Fruit fly (Drosophila melanogaster): ENCODE results near the gene msd1.

Gene msd1

dm6 chr3L:1334571-1335427 is 3.3 kb downstream of the msd1 start, which contains the start of the genes Hmbs and CG2211:
TSS of gene Hmbs (plus strand) at chr3L:1334889.
TSS of gene CG2211 (minus strand) at chr3L:1335359.
- TF ChIP-seq psq (GFP tag; optimal IDR thresholded peaks at IDR 0.05): peak; percentile 78
- peak; percentile 90 for TF ChIP-seq sv (GFP tag; optimal IDR thresholded peaks at IDR 0.05)
- TF ChIP-seq dmrt93B (GFP tag; optimal IDR thresholded peaks at IDR 0.05): no peak
- TF ChIP-seq Vsx2 (GFP tag; optimal IDR thresholded peaks at IDR 0.05; ENCODE audit: partially characterized antibody): no peak
- no peak for TF ChIP-seq dl (GFP tag; optimal IDR thresholded peaks at IDR 0.05; ENCODE audit: insufficient read depth in 1 of 2, partially characterized antibody in 2 of 2)
- TF ChIP-seq GATAd (GFP tag; optimal IDR thresholded peaks at IDR 0.05): no peak
- no peak for TF ChIP-seq woc (GFP tag; optimal IDR thresholded peaks at IDR 0.05)
- no peak for TF ChIP-seq CrebA (GFP tag; optimal IDR thresholded peaks at IDR 0.05; ENCODE audit: borderline replicate concordance)
- no peak for TF ChIP-seq Hnf4 (GFP tag; optimal IDR thresholded peaks at IDR 0.05)
- no peak for TF ChIP-seq tai (GFP tag; optimal IDR thresholded peaks at IDR 0.05)
- TF ChIP-seq brk (GFP tag; optimal IDR thresholded peaks at IDR 0.05): no peak
- peak; percentile 87 for TF ChIP-seq ey (GFP tag; optimal IDR thresholded peaks at IDR 0.05)
- TF ChIP-seq Sp1 (GFP tag; optimal IDR thresholded peaks at IDR 0.05): peak; percentile 76
- TF ChIP-seq foxo (GFP tag; optimal IDR thresholded peaks at IDR 0.05): peak; percentile 56 to 86
- peak; percentile 73 for TF ChIP-seq br (GFP tag; optimal IDR thresholded peaks at IDR 0.05)
- peak; percentile 86 for TF ChIP-seq HLH106 (tag; optimal IDR thresholded peaks at IDR 0.05)
- peak; percentile 83 for TF ChIP-seq fru (GFP tag; optimal IDR thresholded peaks at IDR 0.05)
- TF ChIP-seq Hr78 (GFP tag; optimal IDR thresholded peaks at IDR 0.05): no peak
- TF ChIP-seq Abd-B (GFP tag; optimal IDR thresholded peaks at IDR 0.05): no peak
- no peak for TF ChIP-seq pan (optimal IDR thresholded peaks at IDR 0.05)
- peak; percentile 74 for TF ChIP-seq Hr83 (GFP tag; optimal IDR thresholded peaks at IDR 0.05; ENCODE audit: poor library complexity, severe bottlenecking)
- TF ChIP-seq Rel (GFP tag; optimal IDR thresholded peaks at IDR 0.05): peak; percentile 46
- TF ChIP-seq Rel (tag; optimal IDR thresholded peaks at IDR 0.05): peak; percentile 98
- TF ChIP-seq CG32264 (GFP tag; optimal IDR thresholded peaks at IDR 0.05): peak; percentile 50
- no peak for TF ChIP-seq sage (GFP tag; optimal IDR thresholded peaks at IDR 0.05)
- peak; percentile 84 for TF ChIP-seq CG9705 (GFP tag; optimal IDR thresholded peaks at IDR 0.05)
- TF ChIP-seq usp (GFP tag; optimal IDR thresholded peaks at IDR 0.05): no peak
- peak; percentile 22 for TF ChIP-seq Dif (GFP tag; optimal IDR thresholded peaks at IDR 0.05; ENCODE audit: partially characterized antibody)
- peak; percentile 86 for TF ChIP-seq rgr (GFP tag; optimal IDR thresholded peaks at IDR 0.05)
- no peak for TF ChIP-seq lola (GFP tag; optimal IDR thresholded peaks at IDR 0.05)
- TF ChIP-seq Mio (GFP tag; optimal IDR thresholded peaks at IDR 0.05): peak; percentile 37
- peak; percentile 69 for TF ChIP-seq jim (GFP tag; optimal IDR thresholded peaks at IDR 0.05)
- no peak for TF ChIP-seq dsf (GFP tag; optimal IDR thresholded peaks at IDR 0.05; ENCODE audit: borderline replicate concordance)
- TF ChIP-seq N (GFP tag; optimal IDR thresholded peaks at IDR 0.05): no peak
- peak; percentile 7 for TF ChIP-seq Myc (optimal IDR thresholded peaks at IDR 0.05)
- peak; percentile 70 for TF ChIP-seq OdsH (GFP tag; optimal IDR thresholded peaks at IDR 0.05)
- TF ChIP-seq h (GFP tag; optimal IDR thresholded peaks at IDR 0.05): peak; percentile 94
- peak; percentile 60 for TF ChIP-seq Jra (GFP tag; optimal IDR thresholded peaks at IDR 0.05)
- no peak for TF ChIP-seq Dfd (GFP tag; optimal IDR thresholded peaks at IDR 0.05)

dm6 chr3L:1335428-1335764 is 3.9 kb downstream of the msd1 start:
- TF ChIP-seq sage (GFP tag; optimal IDR thresholded peaks at IDR 0.05) (no peak), psq (GFP tag; optimal IDR thresholded peaks at IDR 0.05) (peak; percentile 46), br (GFP tag; optimal IDR thresholded peaks at IDR 0.05) (peak; percentile 61), Dfd (GFP tag; optimal IDR thresholded peaks at IDR 0.05) (no peak), GATAd (GFP tag; optimal IDR thresholded peaks at IDR 0.05) (no peak), Hnf4 (GFP tag; optimal IDR thresholded peaks at IDR 0.05) (peak; percentile 73), rgr (GFP tag; optimal IDR thresholded peaks at IDR 0.05) (peak; percentile 40), foxo (GFP tag; optimal IDR thresholded peaks at IDR 0.05) (peak; percentile 29 to 76), fru (GFP tag; optimal IDR thresholded peaks at IDR 0.05) (peak; percentile 62), brk (GFP tag; optimal IDR thresholded peaks at IDR 0.05) (no peak), CrebA (GFP tag; optimal IDR thresholded peaks at IDR 0.05; ENCODE audit: borderline replicate concordance) (no peak), Jra (GFP tag; optimal IDR thresholded peaks at IDR 0.05) (peak; percentile 27), OdsH (GFP tag; optimal IDR thresholded peaks at IDR 0.05) (peak; percentile 59), pan (optimal IDR thresholded peaks at IDR 0.05) (no peak), lola (GFP tag; optimal IDR thresholded peaks at IDR 0.05) (no peak), Hr78 (GFP tag; optimal IDR thresholded peaks at IDR 0.05) (no peak), Sp1 (GFP tag; optimal IDR thresholded peaks at IDR 0.05) (peak; percentile 23), dsf (GFP tag; optimal IDR thresholded peaks at IDR 0.05; ENCODE audit: borderline replicate concordance) (no peak), HLH106 (tag; optimal IDR thresholded peaks at IDR 0.05) (peak; percentile 65), usp (GFP tag; optimal IDR thresholded peaks at IDR 0.05) (no peak), ey (GFP tag; optimal IDR thresholded peaks at IDR 0.05) (peak; percentile 70), sv (GFP tag; optimal IDR thresholded peaks at IDR 0.05) (no peak), Dif (GFP tag; optimal IDR thresholded peaks at IDR 0.05; ENCODE audit: partially characterized antibody) (no peak), Hr83 (GFP tag; optimal IDR thresholded peaks at IDR 0.05; ENCODE audit: poor library complexity, severe bottlenecking) (no peak), dl (GFP tag; optimal IDR thresholded peaks at IDR 0.05; ENCODE audit: insufficient read depth in 1 of 2, partially characterized antibody in 2 of 2) (peak in 1 of 2 experiments; percentile 22), h (GFP tag; optimal IDR thresholded peaks at IDR 0.05) (peak; percentile 68), dmrt93B (GFP tag; optimal IDR thresholded peaks at IDR 0.05) (no peak), Mio (GFP tag; optimal IDR thresholded peaks at IDR 0.05) (no peak), Abd-B (GFP tag; optimal IDR thresholded peaks at IDR 0.05) (no peak), tai (GFP tag; optimal IDR thresholded peaks at IDR 0.05) (no peak), Vsx2 (GFP tag; optimal IDR thresholded peaks at IDR 0.05; ENCODE audit: partially characterized antibody) (no peak), woc (GFP tag; optimal IDR thresholded peaks at IDR 0.05) (peak; percentile 82), Myc (optimal IDR thresholded peaks at IDR 0.05) (no peak), Rel (GFP tag; optimal IDR thresholded peaks at IDR 0.05) (no peak), Rel (tag; optimal IDR thresholded peaks at IDR 0.05) (no peak), CG9705 (GFP tag; optimal IDR thresholded peaks at IDR 0.05) (peak; percentile 9), jim (GFP tag; optimal IDR thresholded peaks at IDR 0.05) (no peak), CG32264 (GFP tag; optimal IDR thresholded peaks at IDR 0.05) (no peak), N (GFP tag; optimal IDR thresholded peaks at IDR 0.05) (no peak)

Measured in whole organism, wandering third instar larva.